Fruit fly (Drosophila melanogaster) whole organism, wandering third instar larva: ENCODE results near the gene dyw.

Experiments
- Abd-B ChIP-seq: fragments of >200 bp; optimal IDR thresholded peaks from 2 replicates; lab custom pipeline; 2017; ENCODE audit warnings: missing biosample characterization, missing genetic modification characterization
- CG32264 ChIP-seq: fragments of 200-800 bp; sonication (Bioruptor generic); optimal IDR thresholded peaks from 2 replicates; lab custom pipeline; 2016; ENCODE audit warnings: missing biosample characterization, missing genetic modification characterization
- CrebA ChIP-seq: fragments of 200-800 bp; sonication (Bioruptor generic); optimal IDR thresholded peaks from 2 replicates; lab custom pipeline; 2016; ENCODE audit warnings: missing biosample characterization, mild to moderate bottlenecking, missing genetic modification characterization, borderline replicate concordance
- Hr83 ChIP-seq: fragments of 200-300 bp; sonication (Bioruptor generic); optimal IDR thresholded peaks from 2 replicates; lab custom pipeline; 2016; ENCODE audit warnings: missing biosample characterization, mild to moderate bottlenecking, missing genetic modification characterization, moderate library complexity; ENCODE audit not compliant: poor library complexity, severe bottlenecking
- Vsx2 ChIP-seq: fragments of 200-300, 225-300 bp; sonication (Bioruptor generic); optimal IDR thresholded peaks from 2 replicates; lab custom pipeline; 2018; ENCODE audit warnings: missing biosample characterization, missing genetic modification characterization; ENCODE audit not compliant: partially characterized antibody
- dsf ChIP-seq: sonication (Bioruptor generic); optimal IDR thresholded peaks from 2 replicates; lab custom pipeline; 2016; ENCODE audit warnings: missing biosample characterization, missing genetic modification characterization, borderline replicate concordance
- rgr ChIP-seq: fragments of 200-800 bp; sonication (Bioruptor generic); optimal IDR thresholded peaks from 3 replicates; lab custom pipeline; 2016; ENCODE audit warnings: missing biosample characterization, mild to moderate bottlenecking, missing genetic modification characterization
- sv ChIP-seq: fragments of 200-800 bp; sonication (Bioruptor generic); optimal IDR thresholded peaks from 3 replicates; lab custom pipeline; 2016; ENCODE audit warnings: missing biosample characterization, missing genetic modification characterization
- usp ChIP-seq: fragments of >200 bp; optimal IDR thresholded peaks from 2 replicates; lab custom pipeline; 2017; ENCODE audit warnings: missing biosample characterization, missing genetic modification characterization

dm6 chrX:2690376-2690775, 3.3 kb downstream of the dyw start:
- TF ChIP-seq rgr (no peak), usp (no peak), sv (GFP tag; lab: Kevin White, UChicago) (no peak), Abd-B (no peak), CrebA (GFP tag; lab: Kevin White, UChicago) (no peak), CG32264 (GFP tag; lab: Kevin White, UChicago) (no peak), Vsx2 (GFP tag; lab: Kevin White, UChicago) (no peak), Hr83 (GFP tag; lab: Kevin White, UChicago) (no peak), dsf (GFP tag; lab: Kevin White, UChicago) (no peak)
